Worm (Caenorhabditis elegans) whole organism, late embryonic: ENCODE data around the gene Y57G11C.5.

ENCODE experiments used
- nfya-1 ChIP-seq: sonication (generic microtip); optimal IDR thresholded peaks from 2 replicates; lab custom pipeline; 2017; ENCODE audit warnings: missing genetic modification characterization, mild to moderate bottlenecking, missing compliant biosample characterization, antibody characterized with exemption, moderate library complexity
- sox-2 ChIP-seq: fragments of 200-800 bp; sonication (Bioruptor generic); IDR thresholded peaks from 2 replicates; pipeline ENCODE4 v1.3.6; 2022; ENCODE audit warnings: missing genetic modification reagents, missing genetic modification characterization, missing compliant biosample characterization

DNA sequence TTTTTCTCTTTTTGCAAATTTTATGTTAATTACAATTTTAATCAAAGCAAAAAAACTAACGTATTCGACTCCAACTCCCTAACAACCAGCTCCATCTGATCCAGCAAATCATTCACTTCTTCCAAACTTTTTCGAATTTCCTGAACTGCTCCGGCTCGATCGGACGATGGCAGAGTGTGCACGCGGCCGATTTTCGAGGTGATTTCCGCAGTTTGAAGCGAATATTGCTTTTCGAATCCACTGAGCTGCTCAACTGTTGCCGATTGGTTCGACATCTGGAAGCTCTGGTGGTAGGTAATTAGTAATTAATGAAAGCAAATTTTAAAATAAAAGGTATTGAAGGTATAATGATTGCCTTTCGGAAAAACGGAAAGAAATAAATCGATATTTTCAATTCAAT is 1.1 kb upstream of the Y57G11C.5 start, which contains the start of gene vti-1:
- TF ChIP-seq sox-2 (GFP tag; lab: Robert Waterston, UW) (no peak), nfya-1 (no peak)
